Worm (Caenorhabditis elegans): ENCODE measurements around the gene T28C12.2.
A peak's percentile ranks its signal among the peaks of the same experiment; 100 is the strongest.

T28C12.2 gene

ce11 chrV:6359522-6359921, 30.5 kb downstream of the T28C12.2 start:
- TF ChIP-seq nfya-2 (GFP tag; IDR thresholded peaks at IDR 0.05): no peak
- TF ChIP-seq nfya-1 (tag; optimal IDR thresholded peaks at IDR 0.05; ENCODE audit: borderline replicate concordance, insufficient read depth): no peak
- no peak for TF ChIP-seq ceh-91 (GFP tag; IDR thresholded peaks at IDR 0.05)
- no peak for TF ChIP-seq cebp-1 (GFP tag; IDR thresholded peaks at IDR 0.05)
- TF ChIP-seq cebp-1 (tag; optimal IDR thresholded peaks at IDR 0.05): peak; percentile 0
- TF ChIP-seq lir-1 (GFP tag; conservative IDR thresholded peaks at IDR 0.05): no peak
- TF ChIP-seq ztf-18 (tag; optimal IDR thresholded peaks at IDR 0.05): no peak
- no peak for TF ChIP-seq tbx-9 (tag; optimal IDR thresholded peaks at IDR 0.05; ENCODE audit: borderline replicate concordance)
- 0 out of 2 replicates have a peak, but pooled peaks have one; percentile 27 for TF ChIP-seq zfh-2 (GFP tag; conservative IDR thresholded peaks at IDR 0.05)
- no peak for TF ChIP-seq ceh-40 (GFP tag; IDR thresholded peaks at IDR 0.05)

DNA sequence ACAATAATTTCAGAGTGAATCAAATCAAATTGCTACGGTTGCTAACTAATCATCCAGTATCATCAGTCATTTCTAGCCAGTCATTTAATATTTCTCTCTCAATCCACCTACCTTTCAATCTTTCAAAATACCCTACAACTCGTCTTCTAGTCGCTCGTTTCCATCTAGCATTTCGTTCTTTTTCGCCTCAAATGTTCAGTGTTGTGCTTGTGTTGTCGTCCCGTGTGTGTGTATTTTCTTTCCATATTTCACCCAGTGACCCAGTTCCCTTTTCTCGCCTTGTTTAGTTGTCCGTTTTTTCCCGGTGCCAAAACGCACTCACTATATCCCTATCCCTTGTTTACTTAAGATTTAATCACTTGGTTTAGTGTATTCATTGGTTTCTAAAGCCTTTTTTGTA, 32.7 kb downstream of the T28C12.2 start:
- no peak for TF ChIP-seq athp-1 (tag; optimal IDR thresholded peaks at IDR 0.05)
- TF ChIP-seq Y95B8A.8 (GFP tag; IDR thresholded peaks at IDR 0.05): no peak
- TF ChIP-seq let-607 (tag; optimal IDR thresholded peaks at IDR 0.05): no peak
- TF ChIP-seq mes-4 (tag; optimal IDR thresholded peaks at IDR 0.05): no peak
- no peak for TF ChIP-seq hmg-1.2 (GFP tag; IDR thresholded peaks at IDR 0.05)
- TF ChIP-seq ztf-6 (GFP tag; IDR thresholded peaks at IDR 0.05): no peak
- no peak for TF ChIP-seq mcd-1 (GFP tag; IDR thresholded peaks at IDR 0.05)
- no peak for TF ChIP-seq ztf-3 (GFP tag; optimal IDR thresholded peaks at IDR 0.05)
- TF ChIP-seq ztf-22 (GFP tag; optimal IDR thresholded peaks at IDR 0.05): no peak
- TF ChIP-seq ceh-100 (GFP tag; IDR thresholded peaks at IDR 0.05): no peak
- TF ChIP-seq F57C9.4 (tag; optimal IDR thresholded peaks at IDR 0.05): no peak

- no peak for TF ChIP-seq sdz-38 (tag; optimal IDR thresholded peaks at IDR 0.05)
- TF ChIP-seq zim-3 (tag; optimal IDR thresholded peaks at IDR 0.05): no peak
- no peak for TF ChIP-seq snpc-1.3 (tag; optimal IDR thresholded peaks at IDR 0.05; ENCODE audit: insufficient read depth)
- no peak for TF ChIP-seq lsy-27 (tag; optimal IDR thresholded peaks at IDR 0.05; ENCODE audit: borderline replicate concordance, insufficient read depth)
- TF ChIP-seq B0019.2 (GFP tag; conservative IDR thresholded peaks at IDR 0.05): no peak
- no peak for TF ChIP-seq efl-1 (GFP tag; optimal IDR thresholded peaks at IDR 0.05)
- no peak for TF ChIP-seq nfya-1 (tag; optimal IDR thresholded peaks at IDR 0.05; ENCODE audit: borderline replicate concordance, insufficient read depth)
- TF ChIP-seq ceh-79 (tag; optimal IDR thresholded peaks at IDR 0.05): no peak
- TF ChIP-seq Y53G8AR.9 (GFP tag; conservative IDR thresholded peaks at IDR 0.05): no peak
- no peak for TF ChIP-seq snpc-3.4 (tag; optimal IDR thresholded peaks at IDR 0.05)
- no peak for TF ChIP-seq ceh-27 (GFP tag; optimal IDR thresholded peaks at IDR 0.05)
- no peak for TF ChIP-seq ama-1 (optimal IDR thresholded peaks at IDR 0.05)
- TF ChIP-seq ama-1 (GFP tag; optimal IDR thresholded peaks at IDR 0.05): no peak
- no peak for TF ChIP-seq snpc-1.1 (tag; optimal IDR thresholded peaks at IDR 0.05; ENCODE audit: insufficient read depth)
- no peak for TF ChIP-seq F23B12.7 (tag; optimal IDR thresholded peaks at IDR 0.05; ENCODE audit: insufficient read depth)
- no peak for TF ChIP-seq lsl-1 (GFP tag; optimal IDR thresholded peaks at IDR 0.05)
- no peak for TF ChIP-seq athp-1 (tag; optimal IDR thresholded peaks at IDR 0.05)
Observed at ce11 chrV:6364806-6365205, 35.8 kb downstream of the T28C12.2 start.

Measured in whole organism, young adult.